Fruit fly (Drosophila melanogaster) whole organism, embryonic: ENCODE results near the gene MED14.
A peak's percentile ranks its signal among the peaks of the same experiment; 100 is the strongest.

ENCODE experiments used
- Adf1 ChIP-seq: fragments of 200-800 bp; sonication (Bioruptor generic); IDR thresholded peaks from 2 replicates; pipeline ENCODE4 v1.3.6; 2022; ENCODE audit warnings: missing biosample characterization, missing genetic modification characterization
- Antp ChIP-seq: fragments of 200-800 bp; sonication (Bioruptor generic); optimal IDR thresholded peaks from 3 replicates; lab custom pipeline; 2016; ENCODE audit warnings: missing biosample characterization, missing genetic modification characterization
- BtbVII ChIP-seq: fragments of 200-800 bp; sonication (Bioruptor generic); optimal IDR thresholded peaks from 3 replicates; lab custom pipeline; 2017; ENCODE audit warnings: missing biosample characterization, mild to moderate bottlenecking, missing genetic modification characterization
- CG10321 ChIP-seq: fragments of 200-800 bp; sonication (Bioruptor generic); IDR thresholded peaks from 2 replicates; pipeline ENCODE4 v1.3.6; 2022; ENCODE audit warnings: missing biosample characterization, missing genetic modification characterization
- CG10366 ChIP-seq: fragments of 200-800 bp; sonication (Bioruptor generic); IDR thresholded peaks from 2 replicates; pipeline ENCODE4 v1.3.6; 2022; ENCODE audit warnings: missing biosample characterization, missing genetic modification characterization
- CG10565 ChIP-seq: fragments of 200-800 bp; sonication (Bioruptor generic); optimal IDR thresholded peaks from 3 replicates; lab custom pipeline; 2016; ENCODE audit warnings: missing biosample characterization, mild to moderate bottlenecking, missing genetic modification characterization
- CG11695 ChIP-seq: fragments of 200-800 bp; sonication (Bioruptor generic); IDR thresholded peaks from 3 replicates; pipeline ENCODE4 v1.3.6; 2022; ENCODE audit warnings: missing biosample characterization, missing genetic modification characterization
- CG12071 ChIP-seq: fragments of 200-800 bp; sonication (Bioruptor generic); optimal IDR thresholded peaks from 3 replicates; lab custom pipeline; 2018; ENCODE audit warnings: missing biosample characterization, mild to moderate bottlenecking, missing genetic modification characterization
- CG15269 ChIP-seq: fragments of 200-800 bp; sonication (Bioruptor generic); optimal IDR thresholded peaks from 2 replicates; lab custom pipeline; 2018; ENCODE audit warnings: missing biosample characterization, mild to moderate bottlenecking, missing genetic modification characterization, moderate library complexity
- CG1602 ChIP-seq: fragments of 200-800 bp; sonication (Bioruptor generic); optimal IDR thresholded peaks from 3 replicates; lab custom pipeline; 2016; ENCODE audit warnings: missing biosample characterization, missing genetic modification characterization
- CG17359 ChIP-seq: fragments of 200-800 bp; sonication (Bioruptor generic); optimal IDR thresholded peaks from 3 replicates; lab custom pipeline; 2018; ENCODE audit warnings: missing biosample characterization, mild to moderate bottlenecking, missing genetic modification characterization, moderate library complexity
- CG17829 ChIP-seq: fragments of 200-800 bp; optimal IDR thresholded peaks from 2 replicates; lab custom pipeline; 2019; ENCODE audit warnings: missing biosample characterization, mild to moderate bottlenecking, missing genetic modification characterization, moderate library complexity
- CG2116 ChIP-seq: fragments of 200-800 bp; sonication (Bioruptor generic); optimal IDR thresholded peaks from 3 replicates; lab custom pipeline; 2018; ENCODE audit warnings: missing biosample characterization, mild to moderate bottlenecking, missing genetic modification characterization
- CG2202 ChIP-seq: fragments of 200-800 bp; sonication (Bioruptor generic); optimal IDR thresholded peaks from 2 replicates; lab custom pipeline; 2018; ENCODE audit warnings: missing biosample characterization, mild to moderate bottlenecking, missing genetic modification characterization
- CG30431 ChIP-seq: fragments of 200-800 bp; sonication (Bioruptor generic); optimal IDR thresholded peaks from 2 replicates; lab custom pipeline; 2017; ENCODE audit warnings: missing biosample characterization, missing genetic modification characterization
- CG31365 ChIP-seq: fragments of 200-800 bp; sonication (Bioruptor generic); optimal IDR thresholded peaks from 2 replicates; lab custom pipeline; 2018; ENCODE audit warnings: missing biosample characterization, mild to moderate bottlenecking, missing genetic modification characterization
- CG34376 ChIP-seq: fragments of 200-800 bp; sonication (Bioruptor generic); optimal IDR thresholded peaks from 2 replicates; lab custom pipeline; 2018; ENCODE audit warnings: missing biosample characterization, mild to moderate bottlenecking, missing genetic modification characterization
- CG34422 ChIP-seq: fragments of 200-800 bp; sonication (Bioruptor generic); IDR thresholded peaks from 3 replicates; pipeline ENCODE4 v1.3.6; 2022; ENCODE audit warnings: missing biosample characterization, missing genetic modification characterization
- CG4730 ChIP-seq: fragments of 200-800 bp; sonication (Bioruptor generic); IDR thresholded peaks from 2 replicates; pipeline ENCODE4 v1.3.6; 2022; ENCODE audit warnings: missing biosample characterization, missing genetic modification characterization
- CG8281 ChIP-seq: fragments of 200-800 bp; sonication (Bioruptor generic); optimal IDR thresholded peaks from 2 replicates; lab custom pipeline; 2018; ENCODE audit warnings: missing biosample characterization, mild to moderate bottlenecking, missing genetic modification characterization, moderate library complexity
- CHES-1-like ChIP-seq: fragments of 200-800 bp; sonication (Bioruptor generic); optimal IDR thresholded peaks from 2 replicates; lab custom pipeline; 2016; ENCODE audit warnings: missing biosample characterization, missing genetic modification characterization
- Camta ChIP-seq: fragments of 200-800 bp; sonication (Bioruptor generic); optimal IDR thresholded peaks from 2 replicates; lab custom pipeline; 2016; ENCODE audit warnings: missing biosample characterization, missing genetic modification characterization
- Dek ChIP-seq: fragments of 200-800 bp; sonication (Bioruptor generic); optimal IDR thresholded peaks from 3 replicates; lab custom pipeline; 2019; ENCODE audit warnings: missing biosample characterization, mild to moderate bottlenecking, missing genetic modification characterization, moderate library complexity
- Dip2 ChIP-seq: fragments of 200-800 bp; sonication (Bioruptor generic); IDR thresholded peaks from 2 replicates; pipeline ENCODE4 v1.3.6; 2022; ENCODE audit warnings: missing biosample characterization, missing genetic modification characterization
- Doc3 ChIP-seq: fragments of 200-800 bp; sonication (Bioruptor generic); IDR thresholded peaks from 3 replicates; pipeline ENCODE4 v1.3.6; 2022; ENCODE audit warnings: missing biosample characterization, missing genetic modification characterization; ENCODE audit not compliant: partially characterized antibody
- ERR ChIP-seq: fragments of 200-800 bp; sonication (Bioruptor generic); optimal IDR thresholded peaks from 2 replicates; lab custom pipeline; 2016; ENCODE audit warnings: missing biosample characterization, missing genetic modification characterization
- Elba2 ChIP-seq: fragments of 200-800 bp; sonication (Bioruptor generic); optimal IDR thresholded peaks from 3 replicates; lab custom pipeline; 2016; ENCODE audit warnings: missing biosample characterization, missing genetic modification characterization
- Hey ChIP-seq: fragments of 200-800 bp; sonication (Bioruptor generic); optimal IDR thresholded peaks from 3 replicates; lab custom pipeline; 2018; ENCODE audit warnings: missing biosample characterization, mild to moderate bottlenecking, missing genetic modification characterization
- NFAT ChIP-seq: fragments of 200-800 bp; sonication (Bioruptor generic); IDR thresholded peaks from 2 replicates; pipeline ENCODE4 v1.3.6; 2022; ENCODE audit warnings: missing biosample characterization, missing genetic modification characterization
- Optix ChIP-seq: fragments of 200-800 bp; sonication (Bioruptor generic); IDR thresholded peaks from 3 replicates; pipeline ENCODE4 v1.3.6; 2022; ENCODE audit warnings: missing biosample characterization, missing genetic modification characterization
- Side ChIP-seq: fragments of 200-800 bp; sonication (Bioruptor generic); optimal IDR thresholded peaks from 2 replicates; lab custom pipeline; 2016; ENCODE audit warnings: missing biosample characterization, missing genetic modification characterization
- Xbp1 ChIP-seq: fragments of 200-800 bp; sonication (Bioruptor generic); optimal IDR thresholded peaks from 3 replicates; lab custom pipeline; 2016; ENCODE audit warnings: missing biosample characterization, mild to moderate bottlenecking, missing genetic modification characterization
- amos ChIP-seq: fragments of 200-800 bp; sonication (Bioruptor generic); IDR thresholded peaks from 2 replicates; pipeline ENCODE4 v1.3.6; 2022; ENCODE audit warnings: missing biosample characterization, missing genetic modification characterization; ENCODE audit not compliant: partially characterized antibody
- aop ChIP-seq: fragments of 200-800 bp; sonication (Bioruptor generic); IDR thresholded peaks from 2 replicates; pipeline ENCODE4 v1.3.6; 2022; ENCODE audit warnings: missing biosample characterization, missing genetic modification characterization
- ara ChIP-seq: fragments of 200-800 bp; sonication (Bioruptor generic); IDR thresholded peaks from 2 replicates; pipeline ENCODE4 v1.3.6; 2022; ENCODE audit warnings: missing biosample characterization, missing genetic modification characterization
- bbx ChIP-seq: fragments of 200-800 bp; sonication (Bioruptor generic); IDR thresholded peaks from 2 replicates; pipeline ENCODE4 v1.3.6; 2022; ENCODE audit warnings: missing biosample characterization, missing genetic modification characterization; ENCODE audit not compliant: partially characterized antibody
- br ChIP-seq: fragments of >200 bp; optimal IDR thresholded peaks from 2 replicates; lab custom pipeline; 2017
- dm ChIP-seq: fragments of 200-800 bp; sonication (Bioruptor generic); optimal IDR thresholded peaks from 3 replicates; lab custom pipeline; 2016; ENCODE audit warnings: missing biosample characterization, missing genetic modification characterization
- dmrt11E ChIP-seq: fragments of 200-800 bp; sonication (Bioruptor generic); optimal IDR thresholded peaks from 3 replicates; lab custom pipeline; 2018; ENCODE audit warnings: missing biosample characterization, mild to moderate bottlenecking, missing genetic modification characterization, moderate library complexity
- gt ChIP-seq: fragments of 200-800 bp; sonication (Bioruptor generic); IDR thresholded peaks from 2 replicates; pipeline ENCODE4 v1.3.6; 2022; ENCODE audit warnings: missing biosample characterization, missing genetic modification characterization
- hb ChIP-seq: fragments of 200-800 bp; sonication (Bioruptor generic); IDR thresholded peaks from 3 replicates; pipeline ENCODE4 v1.3.6; 2022; ENCODE audit warnings: missing biosample characterization, missing genetic modification characterization; ENCODE audit not compliant: partially characterized antibody
- kay ChIP-seq: fragments of 200-800 bp; sonication (Bioruptor generic); optimal IDR thresholded peaks from 2 replicates; lab custom pipeline; 2016; ENCODE audit warnings: missing biosample characterization, missing genetic modification characterization
- mam ChIP-seq: fragments of 200-800 bp; sonication (Bioruptor generic); optimal IDR thresholded peaks from 3 replicates; lab custom pipeline; 2016; ENCODE audit warnings: missing biosample characterization, missing genetic modification characterization
- mirr ChIP-seq: fragments of 200-800 bp; sonication (Bioruptor generic); optimal IDR thresholded peaks from 3 replicates; lab custom pipeline; 2018; ENCODE audit warnings: missing biosample characterization, mild to moderate bottlenecking, missing genetic modification characterization
- sisA ChIP-seq: fragments of 200-800 bp; sonication (Bioruptor generic); IDR thresholded peaks from 2 replicates; pipeline ENCODE4 v1.3.6; 2022; ENCODE audit warnings: missing biosample characterization, missing genetic modification characterization
- so ChIP-seq: fragments of 200-800 bp; sonication (Bioruptor generic); IDR thresholded peaks from 3 replicates; pipeline ENCODE4 v1.3.6; 2022; ENCODE audit warnings: missing biosample characterization, missing genetic modification characterization
- stc ChIP-seq: fragments of 200-800 bp; sonication (Bioruptor generic); IDR thresholded peaks from 2 replicates; pipeline ENCODE4 v1.3.6; 2022; ENCODE audit warnings: missing biosample characterization, missing genetic modification characterization
- tgo ChIP-seq: fragments of 200-800 bp; sonication (Bioruptor generic); IDR thresholded peaks from 3 replicates; pipeline ENCODE4 v1.3.6; 2022; ENCODE audit warnings: missing biosample characterization, missing genetic modification characterization
- tio ChIP-seq: fragments of 200-800 bp; sonication (Bioruptor generic); optimal IDR thresholded peaks from 2 replicates; lab custom pipeline; 2017; ENCODE audit warnings: missing biosample characterization, missing genetic modification characterization, inconsistent platforms
- tna ChIP-seq: fragments of 200-800 bp; sonication (Bioruptor generic); IDR thresholded peaks from 2 replicates; pipeline ENCODE4 v1.3.6; 2022; ENCODE audit warnings: missing biosample characterization, missing genetic modification characterization; ENCODE audit not compliant: partially characterized antibody
- ttk ChIP-seq: fragments of 200-800 bp; sonication (Bioruptor generic); IDR thresholded peaks from 2 replicates; pipeline ENCODE4 v2.1.2; 2022; ENCODE audit warnings: missing biosample characterization, missing genetic modification characterization
- vfl ChIP-seq: fragments of 200-800 bp; sonication (Bioruptor generic); optimal IDR thresholded peaks from 2 replicates; lab custom pipeline; 2016; ENCODE audit warnings: missing biosample characterization, missing genetic modification characterization
- vvl ChIP-seq: fragments of 200-800 bp; sonication (Bioruptor generic); IDR thresholded peaks from 2 replicates; pipeline ENCODE4 v1.3.6; 2022; ENCODE audit warnings: missing biosample characterization, missing genetic modification characterization

The MED14 gene

DNA sequence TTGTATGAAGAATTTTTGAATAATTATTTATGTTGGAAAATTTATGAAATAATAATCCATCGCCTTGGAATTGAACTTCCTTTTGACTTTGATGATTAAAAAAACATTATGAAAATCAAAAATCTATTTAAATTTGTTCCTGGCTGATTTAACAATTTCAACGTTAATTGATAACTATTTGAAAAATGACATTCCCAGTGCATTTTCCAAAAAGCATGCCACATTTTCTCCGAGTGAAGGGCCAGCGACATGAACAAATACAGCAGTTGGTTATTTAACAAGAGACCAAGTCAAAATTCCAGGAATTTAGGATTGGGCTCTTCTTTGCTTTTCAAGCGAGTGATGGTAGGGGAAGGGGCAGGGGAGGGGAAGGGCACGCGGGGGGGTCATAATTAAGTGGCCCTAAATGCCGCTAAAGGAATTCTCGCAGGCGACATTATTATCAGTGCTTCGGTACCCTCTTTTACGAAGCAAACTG is 29.4 kb downstream of the MED14 start (continued):
- TF ChIP-seq CG1602 (GFP tag; lab: Kevin White, UChicago) (peak; percentile 49), stc (GFP tag; lab: Robert Waterston, UW) (no peak), br (no peak), CG10565 (GFP tag; lab: Kevin White, UChicago) (no peak), vfl (GFP tag; lab: Kevin White, UChicago) (no peak), Optix (GFP tag; lab: Robert Waterston, UW) (no peak), Camta (GFP tag; lab: Kevin White, UChicago) (peak; percentile 28), tgo (no peak), dm (no peak), sisA (GFP tag; lab: Robert Waterston, UW) (peak; percentile 48), mirr (no peak), CHES-1-like (GFP tag; lab: Kevin White, UChicago) (no peak), CG31365 (no peak), CG4730 (GFP tag; lab: Robert Waterston, UW) (no peak), Hey (tag; lab: Kevin White, UChicago) (no peak), Dek (no peak), dmrt11E (peak; percentile 95), CG17829 (peak; percentile 77), ara (GFP tag; lab: Robert Waterston, UW) (peak; percentile 62; the same call in 1 of the 2 replicates), hb (no peak), BtbVII (GFP tag; lab: Kevin White, UChicago) (no peak), CG15269 (no peak), bbx (GFP tag; lab: Robert Waterston, UW) (no peak), NFAT (GFP tag; lab: Robert Waterston, UW) (no peak), amos (GFP tag; lab: Robert Waterston, UW) (no peak), Side (no peak), CG10366 (no peak), tna (GFP tag; lab: Robert Waterston, UW) (no peak), CG8281 (tag; lab: Kevin White, UChicago) (no peak), CG34376 (GFP tag; lab: Kevin White, UChicago) (no peak), Antp (GFP tag; lab: Kevin White, UChicago) (no peak), vvl (GFP tag; lab: Robert Waterston, UW) (0 out of 2 replicates have a peak, but pooled peaks have one; percentile 12), Xbp1 (GFP tag; lab: Kevin White, UChicago) (peak; percentile 35), mam (no peak), CG11695 (GFP tag; lab: Robert Waterston, UW) (no peak), gt (GFP tag; lab: Robert Waterston, UW) (no peak), Adf1 (no peak), CG30431 (peak; percentile 51), Dip2 (GFP tag; lab: Robert Waterston, UW) (no peak), Elba2 (GFP tag; lab: Kevin White, UChicago) (no peak), kay (GFP tag; lab: Kevin White, UChicago) (peak; percentile 13), ERR (no peak), Doc3 (no peak), CG17359 (tag; lab: Kevin White, UChicago) (peak; percentile 45), so (GFP tag; lab: Robert Waterston, UW) (no peak), CG10321 (GFP tag; lab: Robert Waterston, UW) (no peak), CG2116 (GFP tag; lab: Kevin White, UChicago) (peak; percentile 5), CG34422 (GFP tag; lab: Robert Waterston, UW) (0 out of 3 replicates have a peak, but pooled peaks have one; percentile 21), tio (GFP tag; lab: Kevin White, UChicago) (peak; percentile 51), aop (GFP tag; lab: Robert Waterston, UW) (no peak), CG12071 (GFP tag; lab: Kevin White, UChicago) (no peak), ttk (GFP tag; lab: Robert Waterston, UW) (no peak), CG2202 (tag; lab: Kevin White, UChicago) (peak; percentile 81)
